Worm (Caenorhabditis elegans): ENCODE data around the gene Y57G11C.42.
"Not testable (repeated sequence)": the region's sequence is repeated elsewhere in the genome, so short reads cannot be mapped to it uniquely, and the experiment has no call there.

The Y57G11C.42 gene

ce11 chrIV:14770663-14771062 is 42.3 kb downstream of the Y57G11C.42 start:
- TF ChIP-seq ceh-62 (tag; optimal IDR thresholded peaks at IDR 0.05) = no peak
- no peak for TF ChIP-seq daf-16 (GFP tag; optimal IDR thresholded peaks at IDR 0.05)
- TF ChIP-seq daf-16 (tag; optimal IDR thresholded peaks at IDR 0.05) = no peak
- no peak for TF ChIP-seq snpc-4 (tag; optimal IDR thresholded peaks at IDR 0.05)
- TF ChIP-seq fos-1 (tag; optimal IDR thresholded peaks at IDR 0.05) = no peak
- peak; percentile 33; the same call in 1 of the 2 replicates for TF ChIP-seq lin-38 (GFP tag; IDR thresholded peaks at IDR 0.05)
- no peak for TF ChIP-seq egl-43 (GFP tag; IDR thresholded peaks at IDR 0.05)
- TF ChIP-seq nhr-28 (tag; optimal IDR thresholded peaks at IDR 0.05) = no peak
- TF ChIP-seq nhr-41 (GFP tag; IDR thresholded peaks at IDR 0.05) = no peak

DNA sequence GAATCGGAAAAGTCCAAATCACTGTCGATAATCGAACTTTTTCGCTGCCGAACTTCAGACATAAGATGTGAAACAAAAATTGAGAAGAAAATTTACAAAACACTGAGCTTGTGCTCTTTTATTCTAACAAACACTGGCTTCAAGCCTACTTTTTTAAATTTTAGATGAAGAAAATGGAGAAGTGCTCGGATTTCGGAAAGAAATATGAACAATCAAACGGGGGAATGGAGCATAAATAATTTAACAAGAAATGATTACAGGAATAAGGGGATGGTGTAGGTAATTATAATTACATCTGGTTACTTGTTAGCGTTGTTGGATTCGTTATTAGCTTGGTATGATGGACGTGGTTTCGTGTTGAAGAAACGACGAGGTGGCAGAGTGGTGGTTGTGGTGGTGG is 43.0 kb downstream of the Y57G11C.42 start, which contains the start of gene degl-1:
Gene degl-1 (minus strand): TSS at position 101 of the 400 bp plus-strand sequence.
- TF ChIP-seq unc-130 (GFP tag; optimal IDR thresholded peaks at IDR 0.05) = no peak
- no peak for TF ChIP-seq fkh-10 (GFP tag; optimal IDR thresholded peaks at IDR 0.05)
- TF ChIP-seq mxl-3 (GFP tag; optimal IDR thresholded peaks at IDR 0.05) = no peak
- no peak for TF ChIP-seq mes-2 (tag; optimal IDR thresholded peaks at IDR 0.05; ENCODE audit: poor library complexity, severe bottlenecking)
- no peak for TF ChIP-seq ctbp-1 (GFP tag; IDR thresholded peaks at IDR 0.05)
- no peak for TF ChIP-seq T26A8.4 (GFP tag; IDR thresholded peaks at IDR 0.05)
- no peak for TF ChIP-seq arid-1 (GFP tag; conservative IDR thresholded peaks at IDR 0.05)
- no peak for TF ChIP-seq D1046.2 (GFP tag; IDR thresholded peaks at IDR 0.05)
- no peak for TF ChIP-seq nhr-6 (tag; optimal IDR thresholded peaks at IDR 0.05)
- TF ChIP-seq nhr-25 (tag; optimal IDR thresholded peaks at IDR 0.05; ENCODE audit: borderline replicate concordance, insufficient read depth) = no peak
- no peak for TF ChIP-seq dpl-1 (GFP tag; optimal IDR thresholded peaks at IDR 0.05)
- TF ChIP-seq dve-1 (tag; optimal IDR thresholded peaks at IDR 0.05; ENCODE audit: insufficient read depth) = no peak
- no peak for TF ChIP-seq daf-19 (GFP tag; conservative IDR thresholded peaks at IDR 0.05)
- TF ChIP-seq ceh-44 (GFP tag; IDR thresholded peaks at IDR 0.05) = no peak
- no peak for TF ChIP-seq ceh-62 (tag; optimal IDR thresholded peaks at IDR 0.05)
- TF ChIP-seq gei-8 (GFP tag; optimal IDR thresholded peaks at IDR 0.05) = no peak
- no peak for TF ChIP-seq duxl-1 (tag; optimal IDR thresholded peaks at IDR 0.05; ENCODE audit: poor library complexity)
- TF ChIP-seq nhr-28 (tag; optimal IDR thresholded peaks at IDR 0.05) = no peak
- TF ChIP-seq pqm-1 (tag; optimal IDR thresholded peaks at IDR 0.05) = no peak
- TF ChIP-seq unc-62 (GFP tag; optimal IDR thresholded peaks at IDR 0.05 in 1 of 2) = no peak
- TF ChIP-seq unc-62 (tag; optimal IDR thresholded peaks at IDR 0.05) = no peak

ce11 chrIV:14773280-14774071 is 45.2 kb downstream of the Y57G11C.42 start, which contains the start of gene Y57G11C.36:
Y57G11C.36 (minus strand) TSS chrIV:14773781.
- TF ChIP-seq mes-2 (tag; optimal IDR thresholded peaks at IDR 0.05; ENCODE audit: poor library complexity, severe bottlenecking) = no peak
- TF ChIP-seq Y75B8A.6 (GFP tag; IDR thresholded peaks at IDR 0.05) = no peak
- no peak for TF ChIP-seq lir-3 (tag; optimal IDR thresholded peaks at IDR 0.05)
- TF ChIP-seq set-16 (GFP tag; IDR thresholded peaks at IDR 0.05) = peak; percentile 79
- no peak for TF ChIP-seq unc-39 (tag; optimal IDR thresholded peaks at IDR 0.05)
- TF ChIP-seq ceh-32 (tag; optimal IDR thresholded peaks at IDR 0.05; ENCODE audit: poor library complexity) = no peak
- TF ChIP-seq snpc-1.2 (GFP tag; IDR thresholded peaks at IDR 0.05) = 0 out of 2 replicates have a peak, but pooled peaks have one; percentile 26

- not testable (repeated sequence) for TF ChIP-seq zag-1 (tag; optimal IDR thresholded peaks at IDR 0.05); vab-7 (GFP tag; IDR thresholded peaks at IDR 0.05); lin-38 (GFP tag; IDR thresholded peaks at IDR 0.05)
Observed at ce11 chrIV:14774454-14774853, 46.1 kb downstream of the Y57G11C.42 start, which contains the start of gene Y57G11C.51. Y57G11C.51 (minus strand) TSS chrIV:14774554.

Data from whole organism, L4 larva.